Fruit fly (Drosophila melanogaster) whole organism, prepupa: Measurements from ENCODE around the gene DNAlig3.

Experiments used
- Blimp-1 ChIP-seq: fragments of 200-800 bp; sonication (Bioruptor generic); optimal IDR thresholded peaks from 3 replicates; lab custom pipeline; 2017; ENCODE audit warnings: missing biosample characterization, missing genetic modification characterization, mild to moderate bottlenecking, moderate library complexity, missing genetic modification reagents
- CG11762 ChIP-seq: fragments of 200-800 bp; sonication (Bioruptor generic); optimal IDR thresholded peaks from 3 replicates; lab custom pipeline; 2016; ENCODE audit warnings: missing biosample characterization, missing genetic modification characterization; ENCODE audit not compliant: insufficient read depth
- CG34406 ChIP-seq: fragments of 200-800 bp; sonication (Bioruptor generic); optimal IDR thresholded peaks from 3 replicates; lab custom pipeline; 2016; ENCODE audit warnings: missing biosample characterization, missing genetic modification characterization
- CG6808 ChIP-seq: fragments of 200-800 bp; sonication (Bioruptor generic); optimal IDR thresholded peaks from 3 replicates; lab custom pipeline; 2017; ENCODE audit warnings: missing biosample characterization, missing genetic modification characterization, mild to moderate bottlenecking, moderate library complexity, missing genetic modification reagents
- CG8632 ChIP-seq: fragments of 200-800 bp; sonication (Bioruptor generic); optimal IDR thresholded peaks from 3 replicates; lab custom pipeline; 2016; ENCODE audit warnings: missing biosample characterization, missing genetic modification characterization
- Met ChIP-seq: fragments of 200-800 bp; sonication (Bioruptor generic); optimal IDR thresholded peaks from 3 replicates; lab custom pipeline; 2016; ENCODE audit warnings: missing biosample characterization, missing genetic modification characterization
- Sox102F ChIP-seq: fragments of 200-800 bp; sonication (Bioruptor generic); optimal IDR thresholded peaks from 2 replicates; lab custom pipeline; 2016; ENCODE audit warnings: missing biosample characterization, mild to moderate bottlenecking, missing genetic modification characterization
- dac ChIP-seq: fragments of 200-800 bp; sonication (Bioruptor generic); optimal IDR thresholded peaks from 2 replicates; lab custom pipeline; 2017; ENCODE audit warnings: missing biosample characterization, mild to moderate bottlenecking, missing genetic modification characterization
- lz ChIP-seq: fragments of 200-800 bp; sonication (Bioruptor generic); optimal IDR thresholded peaks from 3 replicates; lab custom pipeline; 2016; ENCODE audit warnings: missing biosample characterization, missing genetic modification characterization
- svp ChIP-seq: fragments of 200-800 bp; sonication (Bioruptor generic); peaks from one replicate; lab custom pipeline; 2016; ENCODE audit warnings: missing biosample characterization, missing genetic modification characterization
- topi ChIP-seq: fragments of 200-800 bp; sonication (Bioruptor generic); optimal IDR thresholded peaks from 3 replicates; lab custom pipeline; 2016; ENCODE audit warnings: missing biosample characterization, missing genetic modification characterization

DNA sequence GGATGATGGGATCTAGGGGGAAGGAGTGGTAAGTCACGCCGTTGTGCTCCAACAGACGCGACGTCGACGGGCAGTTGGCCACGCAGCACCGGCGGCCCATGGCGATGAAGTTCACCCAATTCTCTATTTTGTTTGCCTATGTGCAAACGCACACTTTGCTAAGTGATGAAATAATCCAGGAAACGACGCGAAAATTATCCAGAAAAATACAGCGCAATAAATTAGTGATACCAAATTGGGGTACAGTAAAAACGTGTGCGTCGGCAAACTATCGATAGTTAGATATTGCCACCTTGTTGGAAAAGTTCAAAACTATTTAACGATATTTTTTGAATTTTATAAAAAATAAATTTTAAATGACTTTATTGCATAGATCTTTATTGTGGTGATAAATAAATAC, 45.6 kb downstream of the DNAlig3 start, which contains the start of gene MBD-R2:
- TF ChIP-seq dac (GFP tag; lab: Kevin White, UChicago), result no peak
- no peak for TF ChIP-seq Met
- TF ChIP-seq lz (GFP tag; lab: Kevin White, UChicago), result no peak
- TF ChIP-seq CG11762 (GFP tag; lab: Kevin White, UChicago), result no peak
- no peak for TF ChIP-seq Blimp-1 (GFP tag; lab: Kevin White, UChicago)
- no peak for TF ChIP-seq Sox102F
- TF ChIP-seq svp, result no peak
- TF ChIP-seq CG8632 (GFP tag; lab: Kevin White, UChicago), result no peak
- TF ChIP-seq topi (GFP tag; lab: Kevin White, UChicago), result no peak
- TF ChIP-seq CG34406 (GFP tag; lab: Kevin White, UChicago), result no peak
- TF ChIP-seq CG6808 (GFP tag; lab: Kevin White, UChicago), result no peak
